Worm (Caenorhabditis elegans) whole organism, L4 larva: Measurements from ENCODE around the gene nhr-184.

Experiments used
- F37D6.2 ChIP-seq: sonication (generic microtip); optimal IDR thresholded peaks from 2 replicates; lab custom pipeline; 2016; ENCODE audit warnings: mild to moderate bottlenecking, missing genetic modification characterization, missing compliant biosample characterization
- aha-1 ChIP-seq: fragments of 150-350 bp; peaks from one replicate; lab custom pipeline; 2014; ENCODE audit warnings: missing biosample characterization, missing genetic modification characterization
- aly-2 ChIP-seq: sonication (generic microtip); optimal IDR thresholded peaks from 2 replicates; lab custom pipeline; 2018; ENCODE audit warnings: missing biosample characterization, missing genetic modification characterization
- attf-4 ChIP-seq: sonication (generic microtip); optimal IDR thresholded peaks from 3 replicates; lab custom pipeline; 2017; ENCODE audit warnings: missing biosample characterization, missing genetic modification characterization
- hif-1 ChIP-seq, 2 experiments: sonication (generic microtip); optimal IDR thresholded peaks; 2 replicates each; lab custom pipeline; 2016 to 2017; ENCODE audit warnings: missing compliant biosample characterization in 2 of 2, missing genetic modification characterization in 2 of 2, missing genetic modification reagents in 2 of 2, missing genotype in 2 of 2, mild to moderate bottlenecking in 1 of 2
- jun-1 ChIP-seq: fragments of 150-350 bp; optimal IDR thresholded peaks from 2 replicates; lab custom pipeline; 2014; ENCODE audit warnings: missing biosample characterization, missing genetic modification reagents, missing genetic modification characterization
- madf-9 ChIP-seq: fragments of 200-800 bp; sonication (Bioruptor generic); conservative IDR thresholded peaks from 2 replicates; pipeline ENCODE4 v1.3.6; 2022; ENCODE audit warnings: missing genetic modification reagents, missing genetic modification characterization, missing compliant biosample characterization
- mxl-2 ChIP-seq: fragments of 200-800 bp; sonication (Bioruptor generic); conservative IDR thresholded peaks from 2 replicates; pipeline ENCODE4 v1.3.6; 2022; ENCODE audit warnings: missing genetic modification reagents, missing genetic modification characterization, missing compliant biosample characterization
- nhr-237 ChIP-seq: sonication (generic microtip); optimal IDR thresholded peaks from 2 replicates; lab custom pipeline; 2017; ENCODE audit warnings: missing biosample characterization, missing genetic modification characterization
- nhr-76 ChIP-seq: fragments of 150-350 bp; optimal IDR thresholded peaks from 2 replicates; lab custom pipeline; 2014; ENCODE audit warnings: missing biosample characterization, missing genetic modification characterization
- skn-1 ChIP-seq: fragments of 150-350 bp; optimal IDR thresholded peaks from 2 replicates; lab custom pipeline; 2014; ENCODE audit warnings: missing biosample characterization, missing genetic modification characterization
- unc-62 ChIP-seq, 3 experiments: fragments of 150-350 bp in 1 of 3; sonication (generic microtip); optimal IDR thresholded peaks in 2 of 3; peaks in 1 of 3; 1 replicate in 1 of 3; 2 replicates in 2 of 3; lab custom pipeline; 2014 to 2017; ENCODE audit warnings: missing biosample characterization in 3 of 3, missing genetic modification characterization in 3 of 3, missing genetic modification reagents in 3 of 3, missing genotype in 1 of 3

DNA sequence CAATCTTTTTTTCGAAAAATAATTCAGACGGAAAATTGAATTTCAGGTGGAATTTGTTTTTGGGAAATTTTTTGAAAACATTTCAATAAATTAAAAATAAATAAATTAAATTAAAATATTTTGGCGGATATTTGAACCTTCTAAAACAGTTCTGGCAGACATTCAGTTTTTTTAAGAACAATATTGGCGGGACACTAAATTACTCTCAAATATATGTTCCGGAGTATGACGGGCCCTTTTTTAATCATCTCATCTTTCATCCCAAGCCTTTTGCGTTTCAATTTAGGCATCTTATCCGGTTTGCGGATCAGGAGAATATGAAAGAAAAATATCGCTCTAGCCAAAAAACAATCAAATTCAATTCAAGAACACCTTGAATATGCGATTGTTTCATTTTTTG is 7.5 kb downstream of the nhr-184 start, which contains the start of gene svh-11:
- TF ChIP-seq nhr-237 (tag; lab: Kevin White, UChicago), result no peak
- TF ChIP-seq nhr-76 (tag; lab: Kevin White, UChicago), result no peak
- no peak for TF ChIP-seq unc-62 (GFP tag; optimal IDR thresholded peaks at IDR 0.05 in 1 of 2; lab: Kevin White, UChicago)
- no peak for TF ChIP-seq unc-62 (tag; optimal IDR thresholded peaks at IDR 0.05; lab: Kevin White, UChicago)
- TF ChIP-seq F37D6.2, result no peak
- no peak for TF ChIP-seq mxl-2 (GFP tag; lab: Robert Waterston, UW)
- TF ChIP-seq skn-1 (tag; lab: Kevin White, UChicago), result no peak
- no peak for TF ChIP-seq attf-4
- no peak for TF ChIP-seq aha-1 (tag; lab: Kevin White, UChicago)
- no peak for TF ChIP-seq jun-1 (tag; lab: Kevin White, UChicago)
- TF ChIP-seq hif-1 (tag; optimal IDR thresholded peaks at IDR 0.05; lab: Kevin White, UChicago), result no peak
- no peak for TF ChIP-seq madf-9 (GFP tag; lab: Robert Waterston, UW)
- TF ChIP-seq aly-2 (tag; lab: Kevin White, UChicago), result no peak
